Fruit fly (Drosophila melanogaster) S2 (cell line): ENCODE data around the gene Cyp12a5.

Experiments
- CG8478 ChIP-seq: fragments of >200 bp; optimal IDR thresholded peaks from 2 replicates; lab custom pipeline; 2018
- CTCF ChIP-seq, 2 experiments: fragments of >200 bp; optimal IDR thresholded peaks; 2 replicates each; lab custom pipeline; 2018

Gene Cyp12a5

dm6 chr3R:19152835-19153234, 20.4 kb downstream of the Cyp12a5 start:
- TF ChIP-seq CTCF (optimal IDR thresholded peaks at IDR 0.05; lab: Kevin White, UChicago) (no peak), CG8478 (no peak)

DNA sequence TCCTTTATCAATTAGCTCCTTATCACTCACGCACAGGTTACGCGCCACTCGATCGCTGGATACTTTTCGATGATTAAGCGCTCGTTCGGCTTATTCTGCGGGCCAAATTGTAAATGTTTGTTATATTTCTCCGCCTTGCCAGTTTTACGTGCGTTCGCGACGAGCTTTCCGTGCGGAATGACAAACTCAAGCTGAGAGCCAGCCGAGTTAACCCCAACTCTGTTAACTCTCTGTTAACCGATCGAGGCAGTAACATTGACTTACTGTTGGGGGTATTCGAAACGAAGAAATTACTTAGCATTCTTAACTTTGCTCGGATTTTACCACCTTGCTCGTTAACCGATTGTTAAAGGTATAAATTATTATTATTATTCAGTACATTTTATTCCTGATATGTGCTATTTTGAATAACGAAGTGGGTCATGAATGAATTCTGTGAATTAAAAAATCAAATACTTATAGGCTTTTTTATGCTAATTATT, 21.1 kb downstream of the Cyp12a5 start, which contains the start of gene CG5835:
TSS of gene CG5835 (minus strand) at position 185 of the 482 bp plus-strand sequence.
- TF ChIP-seq CG8478 = no peak
- no peak for TF ChIP-seq CTCF (optimal IDR thresholded peaks at IDR 0.05; lab: Kevin White, UChicago)

- TF ChIP-seq CG8478 (no peak), CTCF (optimal IDR thresholded peaks at IDR 0.05; lab: Kevin White, UChicago) (peak in 1 of 2 experiments; percentile 4)
Observed at dm6 chr3R:19156670-19157402, 24.4 kb downstream of the Cyp12a5 start, which contains the start of gene nanos. Gene nanos (plus strand): TSS chr3R:19157238.

- TF ChIP-seq CG8478 (no peak), CTCF (optimal IDR thresholded peaks at IDR 0.05; lab: Kevin White, UChicago) (no peak)
Observed at dm6 chr3R:19157997-19158396, 25.5 kb downstream of the Cyp12a5 start.

DNA sequence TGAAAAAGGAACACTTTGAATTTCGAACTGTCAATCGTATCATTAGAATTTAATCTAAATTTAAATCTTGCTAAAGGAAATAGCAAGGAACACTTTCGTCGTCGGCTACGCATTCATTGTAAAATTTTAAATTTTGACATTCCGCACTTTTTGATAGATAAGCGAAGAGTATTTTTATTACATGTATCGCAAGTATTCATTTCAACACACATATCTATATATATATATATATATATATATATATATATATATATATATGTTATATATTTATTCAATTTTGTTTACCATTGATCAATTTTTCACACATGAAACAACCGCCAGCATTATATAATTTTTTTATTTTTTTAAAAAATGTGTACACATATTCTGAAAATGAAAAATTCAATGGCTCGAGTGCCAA, 27.3 kb downstream of the Cyp12a5 start, which contains the start of gene CG11779:
TSS of gene CG11779 (minus strand) at position 101 of the 400 bp plus-strand sequence.
- TF ChIP-seq CTCF (optimal IDR thresholded peaks at IDR 0.05; lab: Kevin White, UChicago) (no peak), CG8478 (no peak)

DNA sequence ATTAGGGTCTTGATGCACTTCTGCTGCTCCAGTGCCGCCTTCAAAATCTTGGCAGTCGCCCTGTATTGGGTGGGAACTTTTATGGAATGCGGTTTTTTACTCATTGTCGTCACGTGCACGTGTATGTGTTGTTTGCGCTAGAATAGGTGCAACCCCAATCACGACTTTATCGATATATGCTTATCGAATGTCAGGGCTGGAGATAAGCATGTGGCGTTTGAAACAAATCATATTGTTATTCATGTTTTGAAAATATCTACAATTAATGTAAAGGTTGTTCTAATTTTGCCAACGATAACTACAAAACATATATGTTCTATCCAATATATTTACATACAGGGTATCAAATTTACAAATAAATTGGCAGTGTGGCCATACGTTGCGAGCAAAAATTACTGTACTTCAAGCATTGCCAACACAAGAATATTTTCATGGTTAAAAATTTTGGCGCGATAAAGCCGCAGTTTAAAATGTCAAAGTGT, 29.7 kb downstream of the Cyp12a5 start, which contains the start of the genes CG42359 and Nsun5:
TSS of gene CG42359 (minus strand) at position 166 of the 482 bp plus-strand sequence.
TSS of gene Nsun5 (minus strand) at position 166 of the 482 bp plus-strand sequence.
- TF ChIP-seq CTCF (optimal IDR thresholded peaks at IDR 0.05; lab: Kevin White, UChicago) (peak in 1 of 2 experiments; percentile 14), CG8478 (no peak)

- no peak for TF ChIP-seq CG8478
- TF ChIP-seq CTCF (optimal IDR thresholded peaks at IDR 0.05; lab: Kevin White, UChicago) = no peak
Observed at dm6 chr3R:19163972-19164819, 31.7 kb downstream of the Cyp12a5 start, which contains the start of gene sqz. Gene sqz (plus strand): TSS chr3R:19164211.

dm6 chr3R:19164873-19165456, 32.5 kb downstream of the Cyp12a5 start:
- no peak for TF ChIP-seq CTCF (optimal IDR thresholded peaks at IDR 0.05; lab: Kevin White, UChicago)
- no peak for TF ChIP-seq CG8478

dm6 chr3R:19165620-19166055, 33.2 kb downstream of the Cyp12a5 start:
- TF ChIP-seq CTCF (optimal IDR thresholded peaks at IDR 0.05; lab: Kevin White, UChicago) (no peak), CG8478 (no peak)

DNA sequence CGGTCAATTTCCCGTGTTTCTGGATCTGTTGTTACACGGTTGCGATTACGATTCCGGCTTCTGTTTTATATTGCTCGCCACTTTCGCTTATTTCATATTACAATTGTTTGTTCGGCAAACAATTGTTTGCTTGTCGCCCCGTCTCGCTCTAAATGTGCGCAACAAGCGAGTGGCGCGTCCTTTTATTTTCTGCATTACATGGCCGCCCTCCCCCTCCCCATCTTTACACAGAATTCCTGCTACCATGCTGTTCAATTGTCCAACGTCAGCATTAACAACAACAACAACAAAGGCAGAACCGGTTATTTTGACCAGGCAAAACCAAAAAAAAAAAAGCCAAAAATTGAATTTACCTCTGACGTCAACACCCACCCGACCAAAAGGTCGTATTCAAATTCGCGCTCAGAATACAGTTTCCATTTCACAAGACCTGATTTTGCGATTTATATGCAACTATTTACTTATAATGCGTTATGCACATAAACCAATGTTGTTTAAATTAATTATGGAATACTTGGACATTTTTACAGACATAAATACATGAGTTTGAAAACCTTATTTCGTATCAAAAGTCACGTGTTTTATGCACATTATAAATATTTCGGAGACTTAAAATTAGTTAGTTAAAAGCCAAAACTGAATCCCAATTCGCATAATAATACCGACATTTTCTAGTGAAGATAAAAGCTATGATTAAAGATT, 33.8 kb downstream of the Cyp12a5 start:
- TF ChIP-seq CTCF (optimal IDR thresholded peaks at IDR 0.05; lab: Kevin White, UChicago) = no peak
- no peak for TF ChIP-seq CG8478

DNA sequence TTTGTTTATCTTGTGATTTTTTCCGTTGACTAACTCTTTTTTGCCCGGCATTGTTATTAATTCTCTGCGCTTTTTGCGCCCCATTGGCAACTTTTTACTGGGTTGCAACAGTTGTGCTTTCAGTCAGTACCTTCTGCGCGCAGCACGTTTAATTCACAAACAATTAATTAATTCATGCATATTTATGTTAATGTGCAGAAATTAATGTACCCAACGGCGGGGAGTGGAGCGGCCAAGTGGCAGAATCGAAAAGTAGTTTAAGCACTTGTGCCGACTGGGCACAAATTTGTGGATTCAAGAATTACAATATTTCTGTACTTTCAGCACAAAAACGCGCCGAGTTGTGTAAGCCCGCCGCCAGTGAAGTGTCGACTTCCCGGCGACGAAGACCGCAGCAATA, 35.1 kb downstream of the Cyp12a5 start:
- TF ChIP-seq CTCF (optimal IDR thresholded peaks at IDR 0.05; lab: Kevin White, UChicago) (no peak), CG8478 (no peak)

DNA sequence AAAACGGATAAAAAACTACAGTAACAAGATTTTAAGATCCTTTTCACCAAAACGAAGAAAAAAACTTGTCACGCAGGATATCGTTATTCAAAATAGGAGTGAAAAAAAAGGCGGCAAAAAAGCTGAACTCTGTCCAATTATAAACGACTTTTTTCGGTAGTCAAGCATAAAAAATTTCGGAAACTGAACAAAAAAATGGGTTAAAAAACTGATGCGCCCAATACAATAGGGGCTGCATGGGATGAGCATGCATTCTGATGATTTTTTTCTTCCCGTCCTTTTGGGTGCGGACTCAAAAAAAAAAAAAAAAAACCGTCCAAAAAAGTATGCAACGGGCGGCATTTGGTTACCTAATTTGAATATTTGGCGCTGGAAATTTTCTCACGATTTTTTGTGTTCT, 42.1 kb downstream of the Cyp12a5 start:
- TF ChIP-seq CTCF (optimal IDR thresholded peaks at IDR 0.05; lab: Kevin White, UChicago) = no peak
- no peak for TF ChIP-seq CG8478

dm6 chr3R:19176700-19177099, 44.3 kb downstream of the Cyp12a5 start, which contains the start of gene CG14282:
Gene CG14282 (plus strand): TSS chr3R:19177000.
- TF ChIP-seq CTCF (optimal IDR thresholded peaks at IDR 0.05; lab: Kevin White, UChicago) (no peak), CG8478 (no peak)

DNA sequence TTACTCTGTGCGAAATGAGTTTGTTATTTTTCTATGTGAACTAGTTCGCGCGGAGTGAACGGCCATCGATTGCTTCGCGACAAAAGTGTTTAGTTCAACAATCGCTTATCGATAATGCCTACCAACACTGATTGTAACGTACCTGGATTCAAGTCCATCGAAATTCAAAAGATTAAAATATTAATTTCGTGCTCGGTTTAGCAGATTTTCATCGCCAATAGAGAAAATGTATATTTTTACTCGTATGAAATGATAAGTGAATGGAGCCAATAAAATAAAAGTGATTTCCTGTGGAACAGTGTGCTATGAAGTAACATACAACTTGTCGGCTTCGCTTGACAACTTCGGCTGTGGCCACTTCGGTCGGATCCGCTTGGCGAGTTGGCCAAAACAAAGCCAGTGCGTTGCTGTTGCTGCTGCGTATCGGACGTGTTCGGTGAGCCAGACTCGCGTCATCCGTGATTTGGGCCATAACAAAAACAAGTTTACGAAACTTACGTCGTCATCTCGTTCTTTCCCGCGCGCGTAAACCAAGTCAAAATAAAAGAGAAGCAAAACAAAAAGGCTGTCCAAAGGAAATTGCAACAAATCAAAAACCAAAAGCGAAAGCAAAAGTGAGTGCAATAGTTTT, 47.9 kb downstream of the Cyp12a5 start, which contains the start of the genes CG5555 and myd:
TSS of gene CG5555 (minus strand) at position 276 of the 631 bp plus-strand sequence.
TSS of gene myd (plus strand) at position 397 of the 631 bp plus-strand sequence.
- peak in 1 of 2 experiments; percentile 12 for TF ChIP-seq CTCF (optimal IDR thresholded peaks at IDR 0.05; lab: Kevin White, UChicago)
- TF ChIP-seq CG8478 = no peak
